Worm (Caenorhabditis elegans): ENCODE results near the gene trpp-3.

DNA sequence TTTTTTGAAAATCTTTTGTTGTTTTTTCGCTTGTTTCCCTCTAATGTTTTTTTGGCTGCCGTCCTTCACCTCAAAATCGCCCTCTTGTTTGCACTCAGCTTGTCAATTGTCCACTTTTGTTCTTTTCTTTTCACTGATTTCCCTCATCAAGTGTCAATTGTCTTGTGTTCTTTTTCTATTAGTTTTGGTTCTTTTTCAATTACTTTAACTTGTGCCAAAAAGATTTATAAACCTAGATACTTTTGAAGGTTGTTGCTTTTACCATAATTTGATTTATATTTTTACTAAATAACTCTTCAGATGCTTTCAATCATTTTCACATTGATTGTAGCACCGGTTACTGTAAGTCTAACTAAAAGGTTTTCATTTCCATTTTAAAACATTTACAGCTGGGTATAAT is 43.1 kb downstream of the trpp-3 start, which contains the start of gene C48B4.13:
- TF ChIP-seq him-1 (tag; optimal IDR thresholded peaks at IDR 0.05) (no peak), W03F9.2 (tag; optimal IDR thresholded peaks at IDR 0.05) (no peak), dao-5 (tag; optimal IDR thresholded peaks at IDR 0.05) (no peak)

Data from whole organism, L4/young adult.